Fruit fly (Drosophila melanogaster): ENCODE measurements around the gene CG14551.
A peak's percentile ranks its signal among the peaks of the same experiment; 100 is the strongest.

Gene CG14551

dm6 chr3R:26014262-26014833 lies 48.5 kb downstream of the CG14551 start, which contains the start of gene Kaz-m1 (continued):
- TF ChIP-seq lov (optimal IDR thresholded peaks at IDR 0.05) (no peak), lov (GFP tag; IDR thresholded peaks at IDR 0.05) (no peak), Side (GFP tag; optimal IDR thresholded peaks at IDR 0.05) (no peak), Bdp1 (GFP tag; optimal IDR thresholded peaks at IDR 0.05) (no peak), mirr (GFP tag; optimal IDR thresholded peaks at IDR 0.05) (peak; percentile 4), CG7357 (GFP tag; IDR thresholded peaks at IDR 0.05) (no peak), Ravus (GFP tag; IDR thresholded peaks at IDR 0.05) (no peak), tin (GFP tag; optimal IDR thresholded peaks at IDR 0.05) (no peak), gcm2 (GFP tag; optimal IDR thresholded peaks at IDR 0.05) (no peak), CG10462 (GFP tag; optimal IDR thresholded peaks at IDR 0.05) (no peak), ssp (GFP tag; IDR thresholded peaks at IDR 0.05) (no peak), CG8388 (GFP tag; optimal IDR thresholded peaks at IDR 0.05) (peak; percentile 42), CG15514 (GFP tag; optimal IDR thresholded peaks at IDR 0.05) (no peak), CG11723 (GFP tag; optimal IDR thresholded peaks at IDR 0.05) (no peak), CG3065 (GFP tag; optimal IDR thresholded peaks at IDR 0.05) (no peak), CG18764 (GFP tag; optimal IDR thresholded peaks at IDR 0.05) (no peak), slou (GFP tag; optimal IDR thresholded peaks at IDR 0.05) (no peak), hth (optimal IDR thresholded peaks at IDR 0.05) (no peak), MESR4 (GFP tag; optimal IDR thresholded peaks at IDR 0.05) (no peak), al (GFP tag; IDR thresholded peaks at IDR 0.05) (peak; percentile 32; the same call in 1 of the 2 replicates), NK7.1 (GFP tag; optimal IDR thresholded peaks at IDR 0.05) (no peak), shn (GFP tag; optimal IDR thresholded peaks at IDR 0.05) (no peak), CG17186 (GFP tag; optimal IDR thresholded peaks at IDR 0.05) (no peak), Oli (tag; optimal IDR thresholded peaks at IDR 0.05) (peak; percentile 65), unc-4 (GFP tag; IDR thresholded peaks at IDR 0.05; ENCODE audit: partially characterized antibody) (no peak), CG8924 (tag; optimal IDR thresholded peaks at IDR 0.05) (peak; percentile 70), E2f1 (GFP tag; IDR thresholded peaks at IDR 0.05) (0 out of 2 replicates have a peak, but pooled peaks have one; percentile 14), Hr3 (GFP tag; optimal IDR thresholded peaks at IDR 0.05) (no peak), aop (GFP tag; IDR thresholded peaks at IDR 0.05) (no peak), CG2116 (GFP tag; optimal IDR thresholded peaks at IDR 0.05) (no peak), CG4282 (GFP tag; optimal IDR thresholded peaks at IDR 0.05) (no peak), CG10366 (GFP tag; IDR thresholded peaks at IDR 0.05) (0 out of 2 replicates have a peak, but pooled peaks have one; percentile 13), ro (GFP tag; IDR thresholded peaks at IDR 0.05) (no peak), CG13894 (tag; optimal IDR thresholded peaks at IDR 0.05) (peak; percentile 21), Dll (GFP tag; IDR thresholded peaks at IDR 0.05; ENCODE audit: partially characterized antibody) (no peak), CG11398 (GFP tag; optimal IDR thresholded peaks at IDR 0.05) (no peak), CG17328 (GFP tag; IDR thresholded peaks at IDR 0.05) (no peak; the same call in 1 of the 2 replicates), twi (tag; optimal IDR thresholded peaks at IDR 0.05) (no peak), CG12391 (tag; optimal IDR thresholded peaks at IDR 0.05) (peak; percentile 69), sens (GFP tag) (no peak), Gsc (GFP tag; IDR thresholded peaks at IDR 0.05) (no peak), CG9215 (GFP tag; IDR thresholded peaks at IDR 0.05) (no peak), slbo (GFP tag; IDR thresholded peaks at IDR 0.05) (peak; percentile 50; the same call in 1 of the 2 replicates), CG6813 (GFP tag; optimal IDR thresholded peaks at IDR 0.05) (peak; percentile 16), exex (tag; optimal IDR thresholded peaks at IDR 0.05) (peak; percentile 41), bbx (GFP tag; IDR thresholded peaks at IDR 0.05; ENCODE audit: partially characterized antibody) (no peak), H15 (GFP tag; IDR thresholded peaks at IDR 0.05) (no peak), nerfin-2 (GFP tag; IDR thresholded peaks at IDR 0.05; ENCODE audit: partially characterized antibody) (no peak), Ptx1 (GFP tag; IDR thresholded peaks at IDR 0.05) (peak; percentile 48), CTCF (GFP tag; optimal IDR thresholded peaks at IDR 0.05) (no peak), crp (GFP tag; optimal IDR thresholded peaks at IDR 0.05) (no peak), Hmx (GFP tag; optimal IDR thresholded peaks at IDR 0.05) (no peak)

Measured in whole organism, embryonic.